Worm (Caenorhabditis elegans) whole organism, L1 larva: ENCODE measurements around the gene dyc-1.

Source experiments
- C34B4.2 ChIP-seq: sonication (generic microtip); optimal IDR thresholded peaks from 2 replicates; lab custom pipeline; 2017; ENCODE audit warnings: mild to moderate bottlenecking, missing genetic modification characterization, missing compliant biosample characterization
- F16B12.6 ChIP-seq: fragments of 150-350 bp; optimal IDR thresholded peaks from 2 replicates; lab custom pipeline; 2014; ENCODE audit warnings: missing biosample characterization, missing genetic modification characterization
- aly-2 ChIP-seq: fragments of 150-350 bp; optimal IDR thresholded peaks from 2 replicates; lab custom pipeline; 2014; ENCODE audit warnings: missing biosample characterization, missing genetic modification characterization
- ama-1 ChIP-seq: fragments of 150-350 bp; optimal IDR thresholded peaks from 2 replicates; lab custom pipeline; 2014
- ceh-8 ChIP-seq: fragments of 200-800 bp; sonication (Bioruptor generic); optimal IDR thresholded peaks from 2 replicates; lab custom pipeline; 2018; ENCODE audit warnings: mild to moderate bottlenecking, missing genetic modification characterization, moderate library complexity, missing compliant biosample characterization
- lin-15B ChIP-seq: fragments of 150-350 bp; sonication (generic microtip); optimal IDR thresholded peaks from 3 replicates; lab custom pipeline; 2014; ENCODE audit warnings: missing biosample characterization, missing genetic modification characterization
- lin-35 ChIP-seq, 2 experiments: fragments of 150-350 bp; optimal IDR thresholded peaks; 2 replicates each; lab custom pipeline; 2014; ENCODE audit warnings: missing biosample characterization in 2 of 2, missing genetic modification characterization in 2 of 2, missing genetic modification reagents in 2 of 2
- lir-3 ChIP-seq: sonication (generic microtip); optimal IDR thresholded peaks from 2 replicates; lab custom pipeline; 2016; ENCODE audit warnings: mild to moderate bottlenecking, missing genetic modification characterization, moderate library complexity, missing compliant biosample characterization; ENCODE audit not compliant: poor library complexity
- nhr-11 ChIP-seq: fragments of 150-350 bp; optimal IDR thresholded peaks from 2 replicates; lab custom pipeline; 2014; ENCODE audit warnings: missing biosample characterization, missing genetic modification characterization
- tbx-2 ChIP-seq: sonication (generic microtip); optimal IDR thresholded peaks from 2 replicates; lab custom pipeline; 2016; ENCODE audit warnings: missing genetic modification characterization, missing compliant biosample characterization
- unc-62 ChIP-seq: fragments of 150-350 bp; optimal IDR thresholded peaks from 2 replicates; lab custom pipeline; 2014; ENCODE audit warnings: missing biosample characterization, missing genetic modification reagents, missing genetic modification characterization
- ztf-4 ChIP-seq: fragments of 150-350 bp; optimal IDR thresholded peaks from 2 replicates; lab custom pipeline; 2014; ENCODE audit warnings: missing biosample characterization, missing genetic modification characterization

DNA sequence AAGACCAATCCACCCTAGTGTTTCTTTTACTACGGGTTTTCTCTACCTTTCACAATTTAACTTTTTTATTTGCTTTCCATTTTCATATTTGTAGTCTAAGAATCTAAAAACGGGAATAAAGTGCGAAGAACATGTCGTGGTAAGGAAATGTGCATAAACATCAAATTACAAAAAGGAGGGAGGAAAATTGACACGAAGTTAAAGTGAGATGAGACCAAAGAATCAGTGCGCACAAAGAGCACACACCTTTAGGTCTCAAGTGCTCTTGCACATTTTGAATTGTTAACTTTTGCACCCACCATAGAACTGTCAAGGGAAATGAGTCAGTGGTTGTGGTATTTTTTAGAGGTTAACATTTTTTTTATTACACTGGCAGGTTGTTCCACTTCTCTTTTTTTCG lies 18.8 kb upstream of the dyc-1 start:
- TF ChIP-seq lin-35 (GFP tag; optimal IDR thresholded peaks at IDR 0.05; lab: Kevin White, UChicago) (peak in 1 of 2 experiments; percentile 14), aly-2 (tag; lab: Kevin White, UChicago) (no peak), C34B4.2 (tag; lab: Kevin White, UChicago) (no peak), lin-15B (tag; lab: Kevin White, UChicago) (no peak), lir-3 (tag; lab: Kevin White, UChicago) (no peak), ama-1 (no peak), ztf-4 (tag; lab: Kevin White, UChicago) (no peak), nhr-11 (tag; lab: Kevin White, UChicago) (no peak), F16B12.6 (tag; lab: Kevin White, UChicago) (no peak), tbx-2 (tag; lab: Kevin White, UChicago) (no peak), unc-62 (GFP tag; lab: Kevin White, UChicago) (no peak), ceh-8 (GFP tag; lab: Kevin White, UChicago) (no peak)
